Worm (Caenorhabditis elegans) whole organism, L2 larva: ENCODE data around the gene srh-39.

Source experiments
- Y55F3AM.14 ChIP-seq: fragments of 200-800 bp; sonication (Bioruptor generic); optimal IDR thresholded peaks from 2 replicates; lab custom pipeline; 2018; ENCODE audit warnings: mild to moderate bottlenecking, missing genetic modification characterization, missing compliant biosample characterization
- ZK546.5 ChIP-seq: sonication (generic microtip); optimal IDR thresholded peaks from 2 replicates; lab custom pipeline; 2017; ENCODE audit warnings: missing biosample characterization, missing genetic modification characterization
- ceh-82 ChIP-seq: fragments of 150-350 bp; optimal IDR thresholded peaks from 2 replicates; lab custom pipeline; 2014; ENCODE audit warnings: missing biosample characterization, missing genetic modification characterization
- elt-1 ChIP-seq: fragments of 150-350 bp; optimal IDR thresholded peaks from 2 replicates; lab custom pipeline; 2014; ENCODE audit warnings: missing biosample characterization, missing genetic modification characterization
- elt-3 ChIP-seq: sonication (generic microtip); optimal IDR thresholded peaks from 2 replicates; lab custom pipeline; 2017; ENCODE audit warnings: missing biosample characterization, missing genetic modification characterization
- fos-1 ChIP-seq: fragments of 150-350 bp; optimal IDR thresholded peaks from 2 replicates; lab custom pipeline; 2014; ENCODE audit warnings: missing biosample characterization, missing genetic modification characterization
- lin-13 ChIP-seq: fragments of 150-350 bp; optimal IDR thresholded peaks from 2 replicates; lab custom pipeline; 2014; ENCODE audit warnings: missing biosample characterization, missing genetic modification reagents, missing genetic modification characterization
- lin-39 ChIP-seq: fragments of 150-350 bp; optimal IDR thresholded peaks from 2 replicates; lab custom pipeline; 2014; ENCODE audit warnings: missing biosample characterization, missing genetic modification reagents, missing genetic modification characterization
- mab-5 ChIP-seq: fragments of 150-350 bp; optimal IDR thresholded peaks from 2 replicates; lab custom pipeline; 2014; ENCODE audit warnings: missing biosample characterization, missing genetic modification characterization
- nhr-11 ChIP-seq: fragments of 150-350 bp; optimal IDR thresholded peaks from 2 replicates; lab custom pipeline; 2014; ENCODE audit warnings: missing biosample characterization, missing genetic modification characterization
- nhr-77 ChIP-seq: fragments of 150-350 bp; optimal IDR thresholded peaks from 2 replicates; lab custom pipeline; 2014; ENCODE audit warnings: missing biosample characterization, missing genetic modification characterization
- sma-3 ChIP-seq: sonication (generic microtip); optimal IDR thresholded peaks from 2 replicates; lab custom pipeline; 2016; ENCODE audit warnings: missing genetic modification reagents, missing genetic modification characterization, missing compliant biosample characterization
- unc-62 ChIP-seq: fragments of 150-350 bp; optimal IDR thresholded peaks from 2 replicates; lab custom pipeline; 2014; ENCODE audit warnings: missing biosample characterization, missing genetic modification reagents, missing genetic modification characterization
- ztf-11 ChIP-seq: sonication (generic microtip); optimal IDR thresholded peaks from 2 replicates; lab custom pipeline; 2017; ENCODE audit warnings: missing biosample characterization, missing genetic modification characterization

DNA sequence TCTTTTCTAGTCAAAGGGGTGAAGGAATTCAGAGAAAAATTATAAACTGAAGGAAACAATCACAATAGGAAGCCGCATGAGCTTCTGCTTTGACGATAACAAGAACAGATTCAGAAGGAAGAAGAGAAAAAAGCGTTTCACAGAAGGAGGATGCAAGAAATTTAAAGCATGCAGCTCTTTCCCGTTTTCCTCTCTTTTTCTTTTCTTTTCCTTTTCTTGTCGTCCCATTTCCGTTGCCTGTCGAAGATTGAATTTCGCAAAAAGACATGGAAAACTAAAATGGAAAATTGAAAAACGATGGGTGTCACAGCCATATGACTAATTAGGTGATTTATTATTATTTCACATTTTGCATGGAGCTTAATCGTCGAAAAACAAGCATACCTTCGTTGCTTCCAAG lies 49.2 kb downstream of the srh-39 start:
- no peak for TF ChIP-seq lin-13
- TF ChIP-seq ceh-82 (tag; lab: Kevin White, UChicago), result no peak
- TF ChIP-seq elt-1 (tag; lab: Kevin White, UChicago), result no peak
- TF ChIP-seq lin-39 (tag; lab: Kevin White, UChicago), result no peak
- TF ChIP-seq nhr-11 (tag; lab: Kevin White, UChicago), result no peak
- TF ChIP-seq nhr-77 (tag; lab: Kevin White, UChicago), result no peak
- TF ChIP-seq ztf-11 (tag; lab: Kevin White, UChicago), result no peak
- no peak for TF ChIP-seq Y55F3AM.14 (GFP tag; lab: Kevin White, UChicago)
- TF ChIP-seq unc-62 (GFP tag; lab: Kevin White, UChicago), result no peak
- no peak for TF ChIP-seq mab-5 (tag; lab: Kevin White, UChicago)
- no peak for TF ChIP-seq fos-1 (tag; lab: Kevin White, UChicago)
- no peak for TF ChIP-seq elt-3 (tag; lab: Kevin White, UChicago)
- no peak for TF ChIP-seq sma-3 (GFP tag; lab: Kevin White, UChicago)
- no peak for TF ChIP-seq ZK546.5 (tag; lab: Kevin White, UChicago)
